Worm (Caenorhabditis elegans) whole organism, L2 larva: ENCODE measurements around the gene Y61A9LA.4.

Experiments used
- F13H6.1 ChIP-seq: sonication (generic microtip); optimal IDR thresholded peaks from 2 replicates; lab custom pipeline; 2016; ENCODE audit warnings: missing genetic modification characterization, missing compliant biosample characterization
- lin-11 ChIP-seq: fragments of 150-350 bp; sonication (generic microtip); optimal IDR thresholded peaks from 2 replicates; lab custom pipeline; 2014; ENCODE audit warnings: missing biosample characterization, missing genetic modification characterization, inconsistent platforms, mixed read lengths
- nhr-23 ChIP-seq: fragments of 150-350 bp; optimal IDR thresholded peaks from 2 replicates; lab custom pipeline; 2014; ENCODE audit warnings: missing biosample characterization, missing genetic modification reagents, missing genetic modification characterization

DNA sequence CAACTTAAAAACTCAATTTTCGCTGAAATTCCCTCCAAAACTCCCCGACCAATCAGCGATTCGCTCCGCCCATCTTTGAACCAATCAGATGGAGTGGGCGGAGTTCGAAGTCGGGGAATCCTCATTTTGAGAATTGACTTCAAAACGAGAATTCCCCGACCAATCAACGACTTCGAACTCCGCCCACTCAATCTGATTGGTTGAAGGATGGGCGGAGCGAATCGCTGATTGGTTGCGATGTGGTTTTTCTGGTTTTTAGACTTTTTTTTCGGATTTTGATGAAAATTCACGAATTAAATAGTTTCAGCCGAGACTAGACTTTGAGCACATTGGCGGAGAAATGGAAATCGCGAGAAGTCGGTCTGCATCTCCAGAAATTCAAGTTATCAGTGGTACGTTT is 11.5 kb downstream of the Y61A9LA.4 start:
- no peak for TF ChIP-seq nhr-23 (tag; lab: Kevin White, UChicago)
- no peak for TF ChIP-seq F13H6.1 (tag; lab: Kevin White, UChicago)
- TF ChIP-seq lin-11 (tag; lab: Kevin White, UChicago) = no peak
